Worm (Caenorhabditis elegans): ENCODE results near the gene K08C7.1.
"Not testable (repeated sequence)": the region's sequence is repeated elsewhere in the genome, so short reads cannot be mapped to it uniquely, and the experiment has no call there.

Gene K08C7.1

ce11 chrIV:10661760-10662159, 5.1 kb downstream of the K08C7.1 start, which contains the start of gene fmo-1:
TSS of gene fmo-1 (plus strand) at chrIV:10661857.
- no peak for TF ChIP-seq him-1 (tag; optimal IDR thresholded peaks at IDR 0.05)
- no peak for TF ChIP-seq W03F9.2 (tag; optimal IDR thresholded peaks at IDR 0.05)
- TF ChIP-seq dao-5 (tag; optimal IDR thresholded peaks at IDR 0.05) = no peak

- TF ChIP-seq W03F9.2 (tag; optimal IDR thresholded peaks at IDR 0.05) (no peak), dao-5 (tag; optimal IDR thresholded peaks at IDR 0.05) (no peak), him-1 (tag; optimal IDR thresholded peaks at IDR 0.05) (no peak)
Measured at ce11 chrIV:10664134-10664533, 7.5 kb downstream of the K08C7.1 start, which contains the start of gene K08C7.7. TSS of gene K08C7.7 (plus strand) at chrIV:10664434.

ce11 chrIV:10666523-10666922, 9.9 kb downstream of the K08C7.1 start, which contains the start of gene epi-1:
TSS of gene epi-1 (plus strand) at chrIV:10666823.
- no peak for TF ChIP-seq him-1 (tag; optimal IDR thresholded peaks at IDR 0.05)
- no peak for TF ChIP-seq W03F9.2 (tag; optimal IDR thresholded peaks at IDR 0.05)
- TF ChIP-seq dao-5 (tag; optimal IDR thresholded peaks at IDR 0.05) = no peak

- no peak for TF ChIP-seq him-1 (tag; optimal IDR thresholded peaks at IDR 0.05)
- TF ChIP-seq W03F9.2 (tag; optimal IDR thresholded peaks at IDR 0.05) = no peak
- TF ChIP-seq dao-5 (tag; optimal IDR thresholded peaks at IDR 0.05) = no peak
Measured at ce11 chrIV:10668561-10668960, 11.9 kb downstream of the K08C7.1 start.

ce11 chrIV:10680379-10680778, 23.8 kb downstream of the K08C7.1 start, which contains the start of gene K08C7.4:
TSS of gene K08C7.4 (minus strand) at chrIV:10680479.
- no peak for TF ChIP-seq him-1 (tag; optimal IDR thresholded peaks at IDR 0.05)
- TF ChIP-seq dao-5 (tag; optimal IDR thresholded peaks at IDR 0.05) = no peak
- no peak for TF ChIP-seq W03F9.2 (tag; optimal IDR thresholded peaks at IDR 0.05)

- no peak for TF ChIP-seq W03F9.2 (tag; optimal IDR thresholded peaks at IDR 0.05)
- TF ChIP-seq dao-5 (tag; optimal IDR thresholded peaks at IDR 0.05) = no peak
- no peak for TF ChIP-seq him-1 (tag; optimal IDR thresholded peaks at IDR 0.05)
Measured at ce11 chrIV:10682155-10682749, 25.6 kb downstream of the K08C7.1 start, which contains the start of gene fmo-2. TSS of gene fmo-2 (plus strand) at chrIV:10682524.

- no peak for TF ChIP-seq him-1 (tag; optimal IDR thresholded peaks at IDR 0.05)
Measured at ce11 chrIV:10685758-10686157, 29.1 kb downstream of the K08C7.1 start, which contains the start of the genes K08C7.6 and R102.1. TSS of gene K08C7.6 (minus strand) at chrIV:10685858. TSS of gene R102.1 (plus strand) at chrIV:10686048.

- TF ChIP-seq him-1, W03F9.2, dao-5 (tag; optimal IDR thresholded peaks at IDR 0.05): not testable (repeated sequence)
Measured at ce11 chrIV:10687307-10687706, 30.7 kb downstream of the K08C7.1 start, which contains the start of gene R102.2. TSS of gene R102.2 (plus strand) at chrIV:10687607.

- TF ChIP-seq dao-5 (tag; optimal IDR thresholded peaks at IDR 0.05) (no peak), him-1 (tag; optimal IDR thresholded peaks at IDR 0.05) (no peak), W03F9.2 (tag; optimal IDR thresholded peaks at IDR 0.05) (no peak)
Measured at ce11 chrIV:10688972-10689567, 32.5 kb downstream of the K08C7.1 start, which contains the start of gene R102.3. TSS of gene R102.3 (plus strand) at chrIV:10689517.

- TF ChIP-seq him-1 (tag; optimal IDR thresholded peaks at IDR 0.05) (no peak), W03F9.2 (tag; optimal IDR thresholded peaks at IDR 0.05) (no peak), dao-5 (tag; optimal IDR thresholded peaks at IDR 0.05) (no peak)
Measured at ce11 chrIV:10690139-10690538, 33.5 kb downstream of the K08C7.1 start, which contains the start of gene R102.8. TSS of gene R102.8 (minus strand) at chrIV:10690239.

- no peak for TF ChIP-seq dao-5 (tag; optimal IDR thresholded peaks at IDR 0.05)
- no peak for TF ChIP-seq W03F9.2 (tag; optimal IDR thresholded peaks at IDR 0.05)
- no peak for TF ChIP-seq him-1 (tag; optimal IDR thresholded peaks at IDR 0.05)
Measured at ce11 chrIV:10695203-10695602, 38.6 kb downstream of the K08C7.1 start, which contains the start of gene R102.4. TSS of gene R102.4 (minus strand) at chrIV:10695303.

- no peak for TF ChIP-seq dao-5 (tag; optimal IDR thresholded peaks at IDR 0.05)
- TF ChIP-seq W03F9.2 (tag; optimal IDR thresholded peaks at IDR 0.05) = peak; percentile 62
Measured at ce11 chrIV:10697022-10697979, 40.7 kb downstream of the K08C7.1 start, which contains the start of gene allo-1. TSS of gene allo-1 (minus strand) at chrIV:10697072.

- no peak for TF ChIP-seq W03F9.2 (tag; optimal IDR thresholded peaks at IDR 0.05)
Measured at ce11 chrIV:10698486-10698885, 41.9 kb downstream of the K08C7.1 start.

Measured in whole organism, L4/young adult.